Worm (Caenorhabditis elegans): ENCODE measurements around the gene rict-1.

The rict-1 gene

ce11 chrII:13076301-13076916, 40.2 kb downstream of the rict-1 start:
- no peak for TF ChIP-seq dao-5 (tag; optimal IDR thresholded peaks at IDR 0.05)
- TF ChIP-seq W03F9.2 (tag; optimal IDR thresholded peaks at IDR 0.05): no peak
- no peak for TF ChIP-seq him-1 (tag; optimal IDR thresholded peaks at IDR 0.05)

ce11 chrII:13073742-13074141, 42.9 kb downstream of the rict-1 start:
- TF ChIP-seq dao-5 (tag; optimal IDR thresholded peaks at IDR 0.05) (no peak), him-1 (tag; optimal IDR thresholded peaks at IDR 0.05) (no peak), W03F9.2 (tag; optimal IDR thresholded peaks at IDR 0.05) (no peak)

ce11 chrII:13073102-13073501, 43.5 kb downstream of the rict-1 start, which contains the start of gene F42G4.5:
TSS of gene F42G4.5 (plus strand) at chrII:13073480.
- TF ChIP-seq him-1 (tag; optimal IDR thresholded peaks at IDR 0.05): no peak
- TF ChIP-seq W03F9.2 (tag; optimal IDR thresholded peaks at IDR 0.05): no peak
- no peak for TF ChIP-seq dao-5 (tag; optimal IDR thresholded peaks at IDR 0.05)

- TF ChIP-seq dao-5 (tag; optimal IDR thresholded peaks at IDR 0.05) (no peak), W03F9.2 (tag; optimal IDR thresholded peaks at IDR 0.05) (no peak), him-1 (tag; optimal IDR thresholded peaks at IDR 0.05) (no peak)
These were observed 49.8 kb downstream of the rict-1 start for ce11 chrII:13066777-13067290.

ce11 chrII:13065251-13065650, 51.4 kb downstream of the rict-1 start:
- TF ChIP-seq him-1 (tag; optimal IDR thresholded peaks at IDR 0.05): no peak
- no peak for TF ChIP-seq dao-5 (tag; optimal IDR thresholded peaks at IDR 0.05)
- TF ChIP-seq W03F9.2 (tag; optimal IDR thresholded peaks at IDR 0.05): no peak

ce11 chrII:13059196-13059595, 57.4 kb downstream of the rict-1 start:
- TF ChIP-seq him-1 (tag; optimal IDR thresholded peaks at IDR 0.05): no peak
- TF ChIP-seq W03F9.2 (tag; optimal IDR thresholded peaks at IDR 0.05): no peak
- no peak for TF ChIP-seq dao-5 (tag; optimal IDR thresholded peaks at IDR 0.05)

- no peak for TF ChIP-seq W03F9.2 (tag; optimal IDR thresholded peaks at IDR 0.05)
These were observed 60.0 kb downstream of the rict-1 start, which contains the start of gene zyx-1 for ce11 chrII:13056580-13056979. TSS of gene zyx-1 (plus strand) at chrII:13056910.

- TF ChIP-seq dao-5 (tag; optimal IDR thresholded peaks at IDR 0.05): no peak
- no peak for TF ChIP-seq him-1 (tag; optimal IDR thresholded peaks at IDR 0.05)
- TF ChIP-seq W03F9.2 (tag; optimal IDR thresholded peaks at IDR 0.05): no peak
These were observed 63.2 kb downstream of the rict-1 start for ce11 chrII:13053443-13053842.

ce11 chrII:13050050-13050449, 66.6 kb downstream of the rict-1 start:
- TF ChIP-seq W03F9.2 (tag; optimal IDR thresholded peaks at IDR 0.05): no peak
- TF ChIP-seq him-1 (tag; optimal IDR thresholded peaks at IDR 0.05): no peak
- no peak for TF ChIP-seq dao-5 (tag; optimal IDR thresholded peaks at IDR 0.05)
